Fruit fly (Drosophila melanogaster) whole organism, embryonic: ENCODE measurements around the gene SsRbeta.

Experiments used
- C15 ChIP-seq: fragments of 200-800 bp; sonication (Bioruptor generic); IDR thresholded peaks from 3 replicates; pipeline ENCODE4 v1.3.6; 2022; ENCODE audit warnings: missing biosample characterization, missing genetic modification characterization
- CG10147 ChIP-seq: fragments of 200-800 bp; sonication (Bioruptor generic); optimal IDR thresholded peaks from 2 replicates; lab custom pipeline; 2019; ENCODE audit warnings: missing biosample characterization, mild to moderate bottlenecking, missing genetic modification characterization, moderate library complexity
- CG11560 ChIP-seq: fragments of 200-800 bp; sonication (Bioruptor generic); IDR thresholded peaks from 3 replicates; pipeline ENCODE4 v1.3.6; 2022; ENCODE audit warnings: missing biosample characterization, missing genetic modification characterization
- CG13287 ChIP-seq: fragments of 200-800 bp; sonication (Bioruptor generic); IDR thresholded peaks from 2 replicates; pipeline ENCODE4 v1.3.6; 2022; ENCODE audit warnings: missing biosample characterization, missing genetic modification characterization; ENCODE audit not compliant: partially characterized antibody
- CG13424 ChIP-seq: fragments of 200-800 bp; sonication (Bioruptor generic); optimal IDR thresholded peaks from 2 replicates; lab custom pipeline; 2019; ENCODE audit warnings: missing biosample characterization, mild to moderate bottlenecking, missing genetic modification characterization, moderate library complexity
- CG14050 ChIP-seq: fragments of 200-800 bp; sonication (Bioruptor generic); IDR thresholded peaks from 3 replicates; pipeline ENCODE4 v1.3.6; 2022; ENCODE audit warnings: missing biosample characterization, missing genetic modification characterization
- CG1529 ChIP-seq: fragments of 200-800 bp; sonication (Bioruptor generic); optimal IDR thresholded peaks from 3 replicates; lab custom pipeline; 2018; ENCODE audit warnings: missing biosample characterization, missing genetic modification characterization
- CG18764 ChIP-seq: fragments of 200-800 bp; sonication (Bioruptor generic); optimal IDR thresholded peaks from 3 replicates; lab custom pipeline; 2016; ENCODE audit warnings: missing biosample characterization, missing genetic modification characterization
- CG31224 ChIP-seq: fragments of 200-800 bp; sonication (Bioruptor generic); IDR thresholded peaks from 2 replicates; pipeline ENCODE4 v1.3.6; 2022; ENCODE audit warnings: missing biosample characterization, missing genetic modification characterization
- CG32767 ChIP-seq: fragments of 200-800 bp; sonication (Bioruptor generic); IDR thresholded peaks from 2 replicates; pipeline ENCODE4 v1.3.6; 2022; ENCODE audit warnings: missing biosample characterization, missing genetic modification characterization
- CG33557 ChIP-seq: fragments of 200-800 bp; sonication (Bioruptor generic); optimal IDR thresholded peaks from 2 replicates; lab custom pipeline; 2019; ENCODE audit warnings: missing biosample characterization, mild to moderate bottlenecking, missing genetic modification characterization, moderate library complexity
- CG34422 ChIP-seq: fragments of 200-800 bp; sonication (Bioruptor generic); IDR thresholded peaks from 3 replicates; pipeline ENCODE4 v1.3.6; 2022; ENCODE audit warnings: missing biosample characterization, missing genetic modification characterization
- CG3726 ChIP-seq: fragments of 200-800 bp; sonication (Bioruptor generic); IDR thresholded peaks from 3 replicates; pipeline ENCODE4, ENCODE4 v1.3.6; 2022; ENCODE audit warnings: missing biosample characterization, missing genetic modification characterization
- CG6689 ChIP-seq: fragments of 200-800 bp; sonication (Bioruptor generic); IDR thresholded peaks from 2 replicates; pipeline ENCODE4 v1.3.6; 2022; ENCODE audit warnings: missing biosample characterization, missing genetic modification characterization
- CG6791 ChIP-seq: fragments of 200-800 bp; sonication (Bioruptor generic); IDR thresholded peaks from 3 replicates; pipeline ENCODE4 v1.3.6; 2022; ENCODE audit warnings: missing biosample characterization, missing genetic modification characterization; ENCODE audit not compliant: partially characterized antibody
- CG7372 ChIP-seq: fragments of 200-800 bp; sonication (Bioruptor generic); IDR thresholded peaks from 2 replicates; pipeline ENCODE4 v1.3.6; 2022; ENCODE audit warnings: missing biosample characterization, missing genetic modification characterization
- CoRest ChIP-seq: fragments of 200-800 bp; sonication (Bioruptor generic); optimal IDR thresholded peaks from 3 replicates; lab custom pipeline; 2018; ENCODE audit warnings: missing biosample characterization, mild to moderate bottlenecking, missing genetic modification characterization, moderate library complexity
- Dbx ChIP-seq: fragments of 200-800 bp; sonication (Bioruptor generic); IDR thresholded peaks from 3 replicates; pipeline ENCODE4 v1.3.6; 2022; ENCODE audit warnings: missing biosample characterization, missing genetic modification characterization
- Fer3 ChIP-seq: fragments of 200-800 bp; sonication (Bioruptor generic); optimal IDR thresholded peaks from 2 replicates; lab custom pipeline; 2018; ENCODE audit warnings: missing biosample characterization, mild to moderate bottlenecking, missing genetic modification characterization, moderate library complexity
- Med ChIP-seq: fragments of 200-800 bp; sonication (Bioruptor generic); peaks from one replicate; lab custom pipeline; 2016; ENCODE audit warnings: missing biosample characterization, missing genetic modification characterization, mild to moderate bottlenecking, inconsistent platforms, moderate library complexity
- Meics ChIP-seq: fragments of 200-800 bp; sonication (Bioruptor generic); optimal IDR thresholded peaks from 2 replicates; lab custom pipeline; 2017; ENCODE audit warnings: missing biosample characterization, mild to moderate bottlenecking, missing genetic modification characterization
- Opbp ChIP-seq: fragments of 200-800 bp; sonication (Bioruptor generic); IDR thresholded peaks from 3 replicates; pipeline ENCODE4 v1.3.6; 2022; ENCODE audit warnings: missing biosample characterization, missing genetic modification characterization; ENCODE audit not compliant: partially characterized antibody
- PHDP ChIP-seq: fragments of 200-800 bp; sonication (Bioruptor generic); optimal IDR thresholded peaks from 3 replicates; lab custom pipeline; 2018; ENCODE audit warnings: missing biosample characterization, mild to moderate bottlenecking, missing genetic modification characterization, moderate library complexity
- Pdp1 ChIP-seq, 2 experiments: fragments of 200-800 bp; sonication (Bioruptor generic); optimal IDR thresholded peaks; 3 replicates each; lab custom pipeline; 2016; ENCODE audit warnings: missing biosample characterization in 2 of 2, missing genetic modification characterization in 2 of 2, mild to moderate bottlenecking in 1 of 2, moderate library complexity in 1 of 2
- Scr ChIP-seq: fragments of 200-800 bp; sonication (Bioruptor generic); IDR thresholded peaks from 2 replicates; pipeline ENCODE4 v1.3.6; 2022; ENCODE audit warnings: missing biosample characterization, missing genetic modification characterization; ENCODE audit not compliant: partially characterized antibody
- Sox100B ChIP-seq: fragments of 200-800 bp; sonication (Bioruptor generic); optimal IDR thresholded peaks from 3 replicates; lab custom pipeline; 2018; ENCODE audit warnings: missing biosample characterization, mild to moderate bottlenecking, missing genetic modification characterization
- Sox102F ChIP-seq: fragments of 200-800 bp; sonication (Bioruptor generic); optimal IDR thresholded peaks from 2 replicates; lab custom pipeline; 2018; ENCODE audit warnings: missing biosample characterization, mild to moderate bottlenecking, missing genetic modification characterization, moderate library complexity
- Ssrp ChIP-seq: fragments of 200-800 bp; sonication (Bioruptor generic); optimal IDR thresholded peaks from 2 replicates; lab custom pipeline; 2018; ENCODE audit warnings: missing biosample characterization, mild to moderate bottlenecking, missing genetic modification characterization, moderate library complexity
- Trl ChIP-seq, 3 experiments: fragments of >200 bp in 2 of 3; fragments of 200-800 bp in 1 of 3; sonication (Bioruptor generic) in 1 of 3; optimal IDR thresholded peaks; 2 replicates in 1 of 3; 3 replicates in 2 of 3; lab custom pipeline; 2016 to 2017; ENCODE audit warnings: missing biosample characterization in 1 of 3, missing genetic modification characterization in 1 of 3
- cas ChIP-seq: fragments of 200-800 bp; sonication (Bioruptor generic); IDR thresholded peaks from 2 replicates; pipeline ENCODE4 v1.3.6; 2022; ENCODE audit warnings: missing biosample characterization, missing genetic modification characterization
- danr ChIP-seq: fragments of 200-800 bp; sonication (Bioruptor generic); IDR thresholded peaks from 2 replicates; pipeline ENCODE4 v1.3.6; 2022; ENCODE audit warnings: missing biosample characterization, missing genetic modification characterization
- eve ChIP-seq, 2 experiments: fragments of >200 bp; optimal IDR thresholded peaks; 2 replicates each; lab custom pipeline; 2017; ENCODE audit warnings: missing biosample characterization in 2 of 2, missing genetic modification characterization in 2 of 2
- eyg ChIP-seq: fragments of 200-800 bp; sonication (Bioruptor generic); optimal IDR thresholded peaks from 3 replicates; lab custom pipeline; 2016; ENCODE audit warnings: missing biosample characterization, missing genetic modification characterization
- gsb ChIP-seq: fragments of 200-800 bp; sonication (Bioruptor generic); IDR thresholded peaks from 2 replicates; pipeline ENCODE4 v1.3.6; 2022; ENCODE audit warnings: missing biosample characterization, missing genetic modification characterization
- inv ChIP-seq: fragments of 200-800 bp; sonication (Bioruptor generic); IDR thresholded peaks from 2 replicates; pipeline ENCODE4 v1.3.6; 2022; ENCODE audit warnings: missing biosample characterization, missing genetic modification characterization; ENCODE audit not compliant: partially characterized antibody
- lmd ChIP-seq: fragments of 200-800 bp; sonication (Bioruptor generic); IDR thresholded peaks from 2 replicates; pipeline ENCODE4 v1.3.6; 2022; ENCODE audit warnings: missing biosample characterization, missing genetic modification characterization
- nerfin-1 ChIP-seq: fragments of 200-800 bp; sonication (Bioruptor generic); optimal IDR thresholded peaks from 3 replicates; lab custom pipeline; 2019; ENCODE audit warnings: missing biosample characterization, mild to moderate bottlenecking, missing genetic modification characterization, moderate library complexity
- pan ChIP-seq, 4 experiments: fragments of >200 bp in 3 of 4; fragments of 200-800 bp in 1 of 4; sonication (Bioruptor generic) in 1 of 4; optimal IDR thresholded peaks in 3 of 4; IDR thresholded peaks in 1 of 4; 2 replicates each; pipeline versions ENCODE4 v1.3.6 to Lab custom; 2017 to 2022; ENCODE audit warnings: missing biosample characterization in 2 of 4, missing genetic modification characterization in 2 of 4, mixed read lengths in 1 of 4
- peb ChIP-seq: fragments of 200-800 bp; sonication (Bioruptor generic); IDR thresholded peaks from 2 replicates; pipeline ENCODE4 v1.3.6; 2022; ENCODE audit warnings: missing biosample characterization, missing genetic modification characterization
- prd ChIP-seq, 3 experiments: fragments of >200 bp in 2 of 3; fragments of 200-800 bp in 1 of 3; sonication (Bioruptor generic) in 1 of 3; optimal IDR thresholded peaks in 2 of 3; IDR thresholded peaks in 1 of 3; 2 replicates in 2 of 3; 3 replicates in 1 of 3; pipeline versions ENCODE4 v1.3.6 to Lab custom; 2017 to 2022; ENCODE audit warnings: missing biosample characterization in 1 of 3, missing genetic modification characterization in 1 of 3
- pros ChIP-seq: fragments of 200-800 bp; sonication (Bioruptor generic); optimal IDR thresholded peaks from 3 replicates; lab custom pipeline; 2019; ENCODE audit warnings: missing biosample characterization, mild to moderate bottlenecking, missing genetic modification characterization, moderate library complexity
- rib ChIP-seq: fragments of 200-800 bp; sonication (Bioruptor generic); IDR thresholded peaks from 2 replicates; pipeline ENCODE4 v1.3.6; 2022; ENCODE audit warnings: missing biosample characterization, missing genetic modification characterization
- row ChIP-seq: fragments of 200-800 bp; sonication (Bioruptor generic); IDR thresholded peaks from 3 replicates; pipeline ENCODE4 v1.3.6; 2022; ENCODE audit warnings: missing biosample characterization, missing genetic modification characterization
- sob ChIP-seq: fragments of 200-800 bp; sonication (Bioruptor generic); IDR thresholded peaks from 2 replicates; pipeline ENCODE4 v1.3.6; 2022; ENCODE audit warnings: missing biosample characterization, missing genetic modification characterization
- sr ChIP-seq: fragments of 200-800 bp; sonication (Bioruptor generic); IDR thresholded peaks from 3 replicates; pipeline ENCODE4 v1.3.6; 2022; ENCODE audit warnings: missing biosample characterization, missing genetic modification characterization
- stwl ChIP-seq: fragments of 200-800 bp; sonication (Bioruptor generic); optimal IDR thresholded peaks from 3 replicates; lab custom pipeline; 2018; ENCODE audit warnings: missing biosample characterization, mild to moderate bottlenecking, missing genetic modification characterization, moderate library complexity
- trem ChIP-seq: fragments of 200-800 bp; optimal IDR thresholded peaks from 3 replicates; lab custom pipeline; 2019; ENCODE audit warnings: missing biosample characterization, mild to moderate bottlenecking, missing genetic modification characterization, moderate library complexity
- vvl ChIP-seq: fragments of 200-800 bp; sonication (Bioruptor generic); IDR thresholded peaks from 2 replicates; pipeline ENCODE4 v1.3.6; 2022; ENCODE audit warnings: missing biosample characterization, missing genetic modification characterization

The SsRbeta gene

DNA sequence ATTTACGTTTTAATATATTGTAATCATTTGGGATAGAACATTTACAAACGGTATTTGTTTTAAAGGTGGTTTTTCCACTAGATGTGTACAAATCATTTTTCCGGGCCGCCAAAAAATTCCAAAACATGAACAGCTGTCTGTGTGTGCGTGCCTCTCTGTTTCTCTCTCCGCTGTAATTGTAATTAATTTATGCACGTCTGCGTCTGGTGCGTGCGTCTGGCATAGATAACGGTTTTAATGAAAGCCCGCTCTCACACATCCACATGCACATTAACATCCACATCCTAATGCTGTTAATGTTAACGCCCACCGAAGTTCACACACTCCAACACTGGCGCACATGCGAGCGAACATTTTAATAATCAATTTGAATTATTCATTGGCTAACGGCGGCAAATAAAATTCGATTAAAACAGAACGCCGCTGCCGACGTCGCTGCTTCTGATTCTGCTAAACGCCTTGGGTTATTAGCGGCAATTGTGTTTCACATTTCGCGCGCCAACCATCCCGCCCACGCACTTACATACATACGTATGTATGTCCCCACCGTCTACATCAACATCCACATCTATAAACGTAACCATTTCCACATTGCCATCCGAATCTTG, 16.6 kb downstream of the SsRbeta start (continued):
- TF ChIP-seq cas (GFP tag; lab: Robert Waterston, UW), result no peak
- no peak for TF ChIP-seq peb (GFP tag; lab: Robert Waterston, UW)
- TF ChIP-seq gsb (GFP tag; lab: Robert Waterston, UW), result no peak
- TF ChIP-seq pros (GFP tag; lab: Kevin White, UChicago), result no peak
- no peak for TF ChIP-seq CG34422 (GFP tag; lab: Robert Waterston, UW)
- TF ChIP-seq Trl (optimal IDR thresholded peaks at IDR 0.05; lab: Kevin White, UChicago), result no peak
- no peak for TF ChIP-seq Trl (GFP tag; optimal IDR thresholded peaks at IDR 0.05; lab: Kevin White, UChicago)
- peak; percentile 71 for TF ChIP-seq vvl (GFP tag; lab: Robert Waterston, UW)
- no peak for TF ChIP-seq CG6791 (GFP tag; lab: Robert Waterston, UW)
- TF ChIP-seq prd (optimal IDR thresholded peaks at IDR 0.05; lab: Kevin White, UChicago), result no peak
- TF ChIP-seq prd (GFP tag; IDR thresholded peaks at IDR 0.05; lab: Robert Waterston, UW), result no peak
- TF ChIP-seq CG32767 (GFP tag; lab: Robert Waterston, UW), result no peak
- TF ChIP-seq Scr (GFP tag; lab: Robert Waterston, UW), result no peak
- TF ChIP-seq CG3726, result no peak
- no peak for TF ChIP-seq CG10147
- no peak for TF ChIP-seq inv
- peak; percentile 69 for TF ChIP-seq Med (GFP tag; lab: Kevin White, UChicago)
- no peak for TF ChIP-seq Sox102F (GFP tag; lab: Kevin White, UChicago)
- no peak for TF ChIP-seq CG14050 (GFP tag; lab: Robert Waterston, UW)
- TF ChIP-seq Dbx (GFP tag; lab: Robert Waterston, UW), result no peak
- no peak for TF ChIP-seq CG1529
- TF ChIP-seq eyg (GFP tag; lab: Kevin White, UChicago), result no peak
- TF ChIP-seq Ssrp (tag; lab: Kevin White, UChicago), result no peak
- TF ChIP-seq CG13287, result no peak
- TF ChIP-seq Fer3, result no peak
- TF ChIP-seq nerfin-1 (tag; lab: Kevin White, UChicago), result no peak
- TF ChIP-seq C15, result no peak
- TF ChIP-seq sr, result peak; percentile 79
- TF ChIP-seq CG6689 (GFP tag; lab: Robert Waterston, UW), result 0 out of 2 replicates have a peak, but pooled peaks have one; percentile 7

DNA sequence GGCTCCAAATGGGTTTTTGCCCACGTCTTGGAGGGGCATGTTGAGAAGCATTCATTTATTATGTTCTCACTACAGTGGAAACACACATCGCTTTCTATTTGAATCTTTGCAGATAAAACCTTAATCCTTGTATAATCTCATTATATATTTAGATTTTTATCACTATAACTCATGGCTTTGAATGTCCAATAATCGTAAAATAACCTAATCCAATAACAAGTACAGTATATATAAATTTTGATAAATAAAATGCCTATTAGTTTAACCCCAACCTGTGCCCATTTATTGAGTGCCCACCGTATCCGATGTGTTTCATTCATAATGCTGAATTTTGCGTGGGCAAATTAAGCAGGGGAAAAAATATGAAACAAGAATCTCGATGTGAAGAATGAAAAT, 17.1 kb downstream of the SsRbeta start:
- no peak for TF ChIP-seq Opbp
- peak in 1 of 2 experiments; percentile 19 for TF ChIP-seq Pdp1 (GFP tag; optimal IDR thresholded peaks at IDR 0.05; lab: Kevin White, UChicago)
- peak; percentile 56 for TF ChIP-seq PHDP (tag; lab: Kevin White, UChicago)
- no peak for TF ChIP-seq CG18764 (GFP tag; lab: Kevin White, UChicago)
- peak; percentile 55; the same call in 1 of the 2 replicates for TF ChIP-seq lmd (GFP tag; lab: Robert Waterston, UW)
- TF ChIP-seq CG31224 (GFP tag; lab: Robert Waterston, UW), result no peak
- 0 out of 2 replicates have a peak, but pooled peaks have one; percentile 25 for TF ChIP-seq CG7372 (GFP tag; lab: Robert Waterston, UW)
- TF ChIP-seq CG33557, result no peak
- TF ChIP-seq CG14050 (GFP tag; lab: Robert Waterston, UW), result no peak
- TF ChIP-seq Med (GFP tag; lab: Kevin White, UChicago), result peak; percentile 56
- peak; percentile 44 for TF ChIP-seq CoRest (tag; lab: Kevin White, UChicago)
- TF ChIP-seq row (GFP tag; lab: Robert Waterston, UW), result peak; percentile 79
- TF ChIP-seq trem, result no peak
- TF ChIP-seq sob (GFP tag; lab: Robert Waterston, UW), result peak; percentile 55
- TF ChIP-seq gsb (GFP tag; lab: Robert Waterston, UW), result peak; percentile 41; the same call in 1 of the 2 replicates
- no peak for TF ChIP-seq stwl (tag; lab: Kevin White, UChicago)
- no peak for TF ChIP-seq rib
- peak; percentile 55 for TF ChIP-seq CG13424 (tag; lab: Kevin White, UChicago)
- TF ChIP-seq eve (GFP tag; optimal IDR thresholded peaks at IDR 0.05; lab: Kevin White, UChicago), result peak in 1 of 2 experiments; percentile 22
- TF ChIP-seq CG11560 (tag; lab: Robert Waterston, UW), result 0 out of 3 replicates have a peak, but pooled peaks have one; percentile 24
- peak; percentile 2 for TF ChIP-seq Sox100B (GFP tag; lab: Kevin White, UChicago)
- TF ChIP-seq Meics (GFP tag; lab: Kevin White, UChicago), result peak; percentile 58
- TF ChIP-seq pan (optimal IDR thresholded peaks at IDR 0.05; lab: Kevin White, UChicago), result no peak
- TF ChIP-seq pan (GFP tag; optimal IDR thresholded peaks at IDR 0.05 in 1 of 2, IDR thresholded peaks at IDR 0.05 in 1 of 2), result peak in 1 of 2 experiments; percentile 51
- no peak; the same call in 1 of the 2 replicates for TF ChIP-seq danr (GFP tag; lab: Robert Waterston, UW)
